Worm (Caenorhabditis elegans): ENCODE results near the gene Y57A10A.27.

Gene Y57A10A.27

DNA sequence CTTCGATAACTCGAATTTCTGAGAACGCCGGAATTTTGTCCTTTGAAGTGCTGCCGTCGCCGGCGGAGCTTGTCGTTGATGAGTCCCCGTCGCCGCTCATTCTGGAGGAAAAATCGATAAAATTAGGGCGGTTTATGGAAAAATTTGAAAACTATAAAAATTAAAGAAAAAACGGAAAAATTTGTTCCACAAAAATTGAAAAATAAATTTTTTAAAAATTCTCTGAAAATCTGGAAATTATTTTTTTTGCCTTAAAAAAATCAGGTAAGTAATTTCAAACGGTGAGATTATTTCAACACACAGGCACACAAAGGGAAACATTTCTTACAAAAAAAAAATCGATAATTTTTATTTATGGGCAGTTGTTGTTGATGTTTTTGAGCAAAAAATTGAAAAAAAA lies 18.3 kb downstream of the Y57A10A.27 start, which contains the start of gene parn-2:
Gene parn-2, minus strand, starts transcription at position 101 of the 400 bp plus-strand sequence.
- TF ChIP-seq unc-86 (tag; optimal IDR thresholded peaks at IDR 0.05), result no peak
- no peak for TF ChIP-seq unc-42 (tag; optimal IDR thresholded peaks at IDR 0.05)
- no peak for TF ChIP-seq tbx-7 (tag; optimal IDR thresholded peaks at IDR 0.05)
- TF ChIP-seq npax-4 (tag; optimal IDR thresholded peaks at IDR 0.05), result no peak
- TF ChIP-seq lin-11 (tag; optimal IDR thresholded peaks at IDR 0.05), result no peak
- TF ChIP-seq T23F11.4 (GFP tag; optimal IDR thresholded peaks at IDR 0.05), result no peak
- TF ChIP-seq unc-3 (GFP tag; conservative IDR thresholded peaks at IDR 0.05), result no peak
- no peak for TF ChIP-seq unc-3 (tag; optimal IDR thresholded peaks at IDR 0.05)
- TF ChIP-seq pat-9 (tag; optimal IDR thresholded peaks at IDR 0.05), result no peak
- no peak for TF ChIP-seq unc-55 (GFP tag; optimal IDR thresholded peaks at IDR 0.05)
- TF ChIP-seq pag-3 (tag; optimal IDR thresholded peaks at IDR 0.05; ENCODE audit: borderline replicate concordance), result no peak
- TF ChIP-seq elt-4 (tag; optimal IDR thresholded peaks at IDR 0.05), result no peak
- no peak for TF ChIP-seq ceh-22 (tag; optimal IDR thresholded peaks at IDR 0.05)
- TF ChIP-seq hlh-13 (GFP tag; optimal IDR thresholded peaks at IDR 0.05), result no peak
- no peak for TF ChIP-seq sdc-2 (tag; optimal IDR thresholded peaks at IDR 0.05)
- TF ChIP-seq K09A11.1 (tag; optimal IDR thresholded peaks at IDR 0.05; ENCODE audit: insufficient read depth), result no peak
- no peak for TF ChIP-seq C08G9.2 (tag; optimal IDR thresholded peaks at IDR 0.05)
- no peak for TF ChIP-seq ceh-45 (GFP tag; IDR thresholded peaks at IDR 0.05)
- TF ChIP-seq sox-4 (tag; optimal IDR thresholded peaks at IDR 0.05), result no peak

ce11 chrII:12255545-12256233 lies 19.2 kb downstream of the Y57A10A.27 start:
- peak; percentile 70 for TF ChIP-seq ceh-48 (tag; optimal IDR thresholded peaks at IDR 0.05)
- no peak for TF ChIP-seq rnt-1 (tag; optimal IDR thresholded peaks at IDR 0.05)

DNA sequence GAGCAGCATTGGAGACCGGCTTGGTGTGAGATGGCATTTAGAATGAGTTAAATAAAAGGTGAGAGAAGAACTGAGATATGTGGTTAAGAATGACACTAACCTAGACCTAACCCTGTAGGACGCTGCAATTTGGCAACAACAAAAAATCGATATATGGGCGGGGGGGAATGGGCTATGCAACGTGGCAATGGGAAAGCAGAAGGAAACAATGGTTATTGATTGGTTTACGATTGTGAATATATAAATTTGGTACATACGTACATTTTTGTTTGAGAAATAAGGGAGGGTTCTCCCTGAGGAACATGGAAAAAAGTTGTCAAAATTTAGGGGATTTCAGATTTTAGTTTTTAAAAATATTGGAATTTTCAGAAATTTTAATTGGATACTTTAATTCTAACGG lies 25.8 kb downstream of the Y57A10A.27 start, which contains the start of gene tag-276:
Gene tag-276, minus strand, starts transcription at position 101 of the 400 bp plus-strand sequence.
- no peak for TF ChIP-seq unc-3 (GFP tag; conservative IDR thresholded peaks at IDR 0.05)
- TF ChIP-seq unc-3 (tag; optimal IDR thresholded peaks at IDR 0.05), result no peak
- TF ChIP-seq hlh-30 (tag; optimal IDR thresholded peaks at IDR 0.05; ENCODE audit: insufficient read depth), result no peak
- no peak for TF ChIP-seq ceh-18 (tag; optimal IDR thresholded peaks at IDR 0.05)
- TF ChIP-seq rnt-1 (tag; optimal IDR thresholded peaks at IDR 0.05), result no peak
- TF ChIP-seq gmeb-2 (tag; optimal IDR thresholded peaks at IDR 0.05), result no peak
- TF ChIP-seq unc-42 (tag; optimal IDR thresholded peaks at IDR 0.05), result no peak
- TF ChIP-seq ttx-3 (tag; optimal IDR thresholded peaks at IDR 0.05), result no peak
- no peak for TF ChIP-seq npax-4 (tag; optimal IDR thresholded peaks at IDR 0.05)
- TF ChIP-seq nhr-232 (tag; optimal IDR thresholded peaks at IDR 0.05), result no peak
- no peak for TF ChIP-seq ceh-6 (GFP tag; optimal IDR thresholded peaks at IDR 0.05)
- no peak for TF ChIP-seq hlh-6 (tag; optimal IDR thresholded peaks at IDR 0.05)
- no peak for TF ChIP-seq mec-3 (tag; optimal IDR thresholded peaks at IDR 0.05; ENCODE audit: borderline replicate concordance)
- no peak for TF ChIP-seq ceh-48 (tag; optimal IDR thresholded peaks at IDR 0.05)
- TF ChIP-seq ceh-19 (GFP tag; optimal IDR thresholded peaks at IDR 0.05), result no peak
- no peak for TF ChIP-seq K02D7.2 (tag; optimal IDR thresholded peaks at IDR 0.05)
- TF ChIP-seq fax-1 (tag; optimal IDR thresholded peaks at IDR 0.05), result no peak
- TF ChIP-seq sox-4 (tag; optimal IDR thresholded peaks at IDR 0.05), result no peak

DNA sequence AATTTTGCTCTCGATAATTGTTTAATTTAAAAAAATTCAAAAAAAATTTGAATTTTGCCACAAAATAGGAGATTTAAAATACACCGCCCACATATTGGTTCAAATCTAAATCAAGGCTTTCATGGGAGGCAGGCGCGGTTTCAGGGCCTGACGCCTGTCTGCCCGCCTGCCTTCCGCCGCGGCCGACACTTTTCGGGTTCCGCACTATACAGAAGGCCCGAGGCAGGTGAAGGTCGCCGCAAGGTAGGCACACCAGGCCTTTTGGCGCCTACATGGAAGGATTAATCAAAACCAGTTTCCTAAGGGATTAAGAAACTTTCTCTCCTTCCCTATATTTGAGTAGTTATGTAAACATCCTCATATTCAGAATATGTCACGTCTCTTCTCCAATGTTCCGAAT lies 32.3 kb downstream of the Y57A10A.27 start, which contains the start of gene Y57A10A.24:
Gene Y57A10A.24, plus strand, starts transcription at position 396 of the 400 bp plus-strand sequence.
- no peak for TF ChIP-seq fkh-6 (tag; optimal IDR thresholded peaks at IDR 0.05)
- no peak for TF ChIP-seq ceh-22 (tag; optimal IDR thresholded peaks at IDR 0.05)
- no peak for TF ChIP-seq K09A11.1 (tag; optimal IDR thresholded peaks at IDR 0.05; ENCODE audit: insufficient read depth)
- TF ChIP-seq syd-9 (tag; optimal IDR thresholded peaks at IDR 0.05), result no peak
- no peak for TF ChIP-seq pat-9 (tag; optimal IDR thresholded peaks at IDR 0.05)
- TF ChIP-seq F13H6.1 (tag; optimal IDR thresholded peaks at IDR 0.05), result no peak
- TF ChIP-seq nhr-232 (tag; optimal IDR thresholded peaks at IDR 0.05), result no peak
- no peak for TF ChIP-seq ceh-30 (tag; optimal IDR thresholded peaks at IDR 0.05)
- TF ChIP-seq ceh-48 (tag; optimal IDR thresholded peaks at IDR 0.05), result no peak
- TF ChIP-seq ceh-14 (tag; optimal IDR thresholded peaks at IDR 0.05), result no peak
- no peak for TF ChIP-seq pag-3 (tag; optimal IDR thresholded peaks at IDR 0.05; ENCODE audit: borderline replicate concordance)
- TF ChIP-seq hlh-6 (tag; optimal IDR thresholded peaks at IDR 0.05), result no peak
